Worm (Caenorhabditis elegans) whole organism, mixed stage, embryonic: ENCODE data around the gene dsc-1.

Experiments
- blmp-1 ChIP-seq: fragments of 150-350 bp; optimal IDR thresholded peaks from 2 replicates; lab custom pipeline; 2014; ENCODE audit warnings: missing biosample characterization, missing genetic modification characterization
- drap-1 ChIP-seq: fragments of 200-800 bp; sonication (Bioruptor generic); optimal IDR thresholded peaks from 3 replicates; lab custom pipeline; 2018; ENCODE audit warnings: mild to moderate bottlenecking, missing genetic modification characterization, missing compliant biosample characterization
- lin-32 ChIP-seq: fragments of 200-800 bp; sonication (Bioruptor generic); optimal IDR thresholded peaks from 2 replicates; lab custom pipeline; 2018; ENCODE audit warnings: mild to moderate bottlenecking, missing genetic modification characterization, missing compliant biosample characterization
- nhr-2 ChIP-seq: fragments of 150-350 bp; optimal IDR thresholded peaks from 2 replicates; lab custom pipeline; 2014; ENCODE audit warnings: missing biosample characterization, missing genetic modification characterization
- nhr-237 ChIP-seq: fragments of 150-350 bp; optimal IDR thresholded peaks from 2 replicates; lab custom pipeline; 2014; ENCODE audit warnings: missing biosample characterization, missing genetic modification characterization
- nhr-76 ChIP-seq: sonication (generic microtip); optimal IDR thresholded peaks from 2 replicates; lab custom pipeline; 2017; ENCODE audit warnings: missing biosample characterization, missing genetic modification characterization
- sptf-1 ChIP-seq: sonication (generic microtip); optimal IDR thresholded peaks from 2 replicates; lab custom pipeline; 2017; ENCODE audit warnings: mild to moderate bottlenecking, missing genetic modification characterization, moderate library complexity, missing compliant biosample characterization
- unc-62 ChIP-seq: fragments of 150-350 bp; optimal IDR thresholded peaks from 2 replicates; lab custom pipeline; 2014; ENCODE audit warnings: missing biosample characterization, missing genetic modification reagents, missing genetic modification characterization

DNA sequence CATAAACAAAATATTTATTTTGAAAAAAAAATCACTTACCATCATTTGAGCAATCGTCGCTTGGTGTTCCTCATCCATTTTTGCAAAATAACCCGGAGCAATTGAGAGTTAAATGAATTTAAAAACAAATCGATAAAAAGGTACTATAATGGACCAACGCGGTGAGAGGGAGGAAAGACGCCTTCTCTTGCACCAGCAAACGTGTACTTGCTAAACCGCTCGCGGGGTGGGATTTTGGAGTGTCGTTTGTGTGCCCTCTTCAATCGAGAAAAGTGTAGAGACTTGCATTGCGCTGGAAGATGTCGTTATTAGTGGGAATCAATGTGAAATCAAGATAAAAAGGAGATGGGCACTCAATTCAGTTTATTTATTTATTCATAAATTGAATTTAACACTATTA, 49.2 kb upstream of the dsc-1 start, which contains the start of gene H40L08.1:
- no peak for TF ChIP-seq nhr-76 (tag; lab: Kevin White, UChicago)
- TF ChIP-seq unc-62 (GFP tag; lab: Kevin White, UChicago) = no peak
- TF ChIP-seq nhr-2 (tag; lab: Kevin White, UChicago) = no peak
- TF ChIP-seq sptf-1 (tag; lab: Kevin White, UChicago) = no peak
- TF ChIP-seq lin-32 (GFP tag; lab: Kevin White, UChicago) = no peak
- TF ChIP-seq nhr-237 (tag; lab: Kevin White, UChicago) = no peak
- TF ChIP-seq blmp-1 (tag; lab: Kevin White, UChicago) = no peak
- TF ChIP-seq drap-1 (GFP tag; lab: Kevin White, UChicago) = no peak
